Fruit fly (Drosophila melanogaster): ENCODE results near the gene CG7173.

- TF ChIP-seq CG15336 (GFP tag; IDR thresholded peaks at IDR 0.05) (no peak), Met (GFP tag; optimal IDR thresholded peaks at IDR 0.05) (no peak), Lpt (GFP tag; optimal IDR thresholded peaks at IDR 0.05) (no peak), Gug (GFP tag; IDR thresholded peaks at IDR 0.05) (no peak), Hr4 (GFP tag; optimal IDR thresholded peaks at IDR 0.05) (no peak), CG6808 (GFP tag; optimal IDR thresholded peaks at IDR 0.05) (no peak), Hr39 (GFP tag; optimal IDR thresholded peaks at IDR 0.05) (no peak), CG6792 (GFP tag; optimal IDR thresholded peaks at IDR 0.05) (no peak), CG8319 (GFP tag; optimal IDR thresholded peaks at IDR 0.05) (no peak)
Observed at dm6 chr3L:21568254-21568653, 10.2 kb upstream of the CG7173 start.

Measured in whole organism, prepupa.